Fruit fly (Drosophila melanogaster) whole organism, adult: ENCODE results near the gene CG43135.

Experiments used
- CG11617 ChIP-seq: fragments of 200-800 bp; sonication (Bioruptor generic); optimal IDR thresholded peaks from 2 replicates; lab custom pipeline; 2017; ENCODE audit warnings: mild to moderate bottlenecking, missing biosample characterization, missing genetic modification reagents, missing genetic modification characterization
- CG7045 ChIP-seq: fragments of 200-800 bp; sonication (Bioruptor generic); optimal IDR thresholded peaks from 2 replicates; lab custom pipeline; 2017; ENCODE audit warnings: missing biosample characterization, mild to moderate bottlenecking, missing genetic modification characterization
- Hr96 ChIP-seq: fragments of 200-800 bp; sonication (Bioruptor generic); optimal IDR thresholded peaks from 2 replicates; lab custom pipeline; 2016; ENCODE audit warnings: missing biosample characterization, missing genetic modification characterization
- tj ChIP-seq: fragments of 200-800 bp; sonication (Bioruptor generic); optimal IDR thresholded peaks from 3 replicates; lab custom pipeline; 2017; ENCODE audit warnings: missing biosample characterization, mild to moderate bottlenecking, missing genetic modification characterization, moderate library complexity
- toe ChIP-seq: fragments of 200-800 bp; sonication (Bioruptor generic); optimal IDR thresholded peaks from 2 replicates; lab custom pipeline; 2016; ENCODE audit warnings: missing biosample characterization, missing genetic modification characterization

dm6 chrX:4203713-4204447, 44.3 kb upstream of the CG43135 start:
- no peak for TF ChIP-seq CG7045 (GFP tag; lab: Kevin White, UChicago)
- TF ChIP-seq Hr96, result no peak
- TF ChIP-seq toe (GFP tag; lab: Kevin White, UChicago), result no peak
- TF ChIP-seq CG11617 (GFP tag; lab: Kevin White, UChicago), result no peak
- TF ChIP-seq tj (GFP tag; lab: Kevin White, UChicago), result no peak
